Worm (Caenorhabditis elegans): ENCODE results near the gene str-5.
"Not testable (repeated sequence)": the region's sequence is repeated elsewhere in the genome, so short reads cannot be mapped to it uniquely, and the experiment has no call there.

Gene str-5

DNA sequence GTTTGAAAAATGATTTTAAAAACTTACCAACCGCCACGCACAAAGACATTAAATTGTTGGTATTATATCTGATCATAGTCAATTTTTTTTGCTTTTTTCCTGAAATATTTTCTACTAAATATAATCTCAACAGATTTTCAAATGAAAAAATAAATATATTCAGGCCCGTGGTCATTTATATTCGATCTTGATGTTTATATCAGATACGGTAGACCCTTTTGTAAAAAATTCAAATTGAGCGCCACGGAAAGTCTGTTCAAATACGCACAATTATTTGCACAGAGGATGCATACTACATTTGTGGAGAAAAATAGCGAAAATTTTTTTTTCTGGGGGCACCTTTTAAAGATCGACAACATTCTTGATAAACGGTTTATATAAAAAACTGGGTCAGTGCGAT lies 39.4 kb downstream of the str-5 start, which contains the start of gene T26E4.4:
Gene T26E4.4, minus strand, starts transcription at position 101 of the 400 bp plus-strand sequence.
- no peak for TF ChIP-seq unc-62 (GFP tag; optimal IDR thresholded peaks at IDR 0.05)

DNA sequence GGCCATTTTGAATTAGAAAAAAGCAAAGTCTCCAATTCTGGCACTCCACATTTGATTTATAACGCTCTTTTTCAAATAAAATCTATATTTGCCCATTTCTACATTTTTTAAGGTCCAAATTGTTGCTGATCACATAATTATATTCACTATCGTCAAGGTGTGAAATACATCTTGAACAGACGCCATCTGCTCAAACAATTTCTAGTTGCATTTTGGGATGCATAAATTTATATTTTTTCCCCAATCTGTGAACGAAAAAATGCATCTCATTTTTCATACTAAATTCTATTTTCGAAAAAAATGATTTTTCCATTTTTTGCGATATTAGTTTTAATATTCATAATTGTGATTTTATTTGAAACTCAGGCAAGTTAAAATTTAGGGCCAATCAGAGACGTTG lies 40.2 kb downstream of the str-5 start, which contains the start of gene T26E4.7:
Gene T26E4.7, plus strand, starts transcription at position 301 of the 400 bp plus-strand sequence.
- no peak for TF ChIP-seq unc-62 (GFP tag; optimal IDR thresholded peaks at IDR 0.05)

DNA sequence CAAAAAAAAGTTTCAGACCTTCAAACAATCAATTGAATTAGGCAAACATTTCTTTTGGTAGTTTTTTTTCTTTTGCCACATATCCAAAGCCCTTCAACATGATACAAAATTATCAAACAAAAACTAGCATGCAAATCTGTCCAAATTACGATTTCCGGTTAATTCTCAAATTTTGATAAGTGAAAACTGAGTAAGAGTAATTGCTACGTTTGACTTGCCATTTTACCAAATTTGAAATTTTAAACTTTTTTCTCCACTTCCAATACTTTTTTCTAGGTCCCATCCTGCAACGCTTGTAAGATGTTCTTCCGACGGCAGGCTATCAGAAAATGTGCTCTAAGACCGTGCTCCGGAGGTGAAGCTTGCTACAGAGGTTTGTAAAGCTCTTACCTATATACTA lies 43.0 kb downstream of the str-5 start, which contains the start of gene nhr-223:
Gene nhr-223, plus strand, starts transcription at position 301 of the 400 bp plus-strand sequence.
- no peak for TF ChIP-seq unc-62 (GFP tag; optimal IDR thresholded peaks at IDR 0.05)

ce11 chrV:15798108-15798507 lies 45.1 kb downstream of the str-5 start, which contains the start of gene T26E4.10:
T26E4.10 (minus strand) TSS chrV:15798208.
- TF ChIP-seq unc-62 (GFP tag; optimal IDR thresholded peaks at IDR 0.05), result no peak

ce11 chrV:15802623-15803022 lies 49.6 kb downstream of the str-5 start, which contains the start of gene T26E4.9:
T26E4.9 (minus strand) TSS chrV:15802723.
- TF ChIP-seq unc-62 (GFP tag; optimal IDR thresholded peaks at IDR 0.05), result not testable (repeated sequence)

DNA sequence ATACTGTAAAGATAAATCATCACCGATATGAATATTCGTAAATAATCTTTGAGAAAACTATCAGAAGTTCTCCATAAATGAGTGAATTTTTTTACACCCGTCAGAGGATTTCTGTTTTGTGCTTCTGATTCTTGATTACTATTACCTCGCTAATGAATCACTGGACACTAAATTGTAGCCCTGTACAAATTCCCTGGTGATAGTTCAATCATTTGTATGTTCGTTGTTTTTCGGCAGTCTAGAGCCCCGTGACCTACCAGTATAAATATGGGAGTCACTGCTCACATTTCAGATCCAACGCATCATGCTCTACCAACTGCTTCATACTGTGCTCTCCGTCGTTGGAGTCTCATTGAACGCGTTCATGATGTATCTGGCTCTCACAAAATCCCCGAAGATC lies 50.0 kb downstream of the str-5 start, which contains the start of gene srd-27:
Gene srd-27, plus strand, starts transcription at position 301 of the 400 bp plus-strand sequence.
- TF ChIP-seq unc-62 (GFP tag; optimal IDR thresholded peaks at IDR 0.05), result not testable (repeated sequence)

DNA sequence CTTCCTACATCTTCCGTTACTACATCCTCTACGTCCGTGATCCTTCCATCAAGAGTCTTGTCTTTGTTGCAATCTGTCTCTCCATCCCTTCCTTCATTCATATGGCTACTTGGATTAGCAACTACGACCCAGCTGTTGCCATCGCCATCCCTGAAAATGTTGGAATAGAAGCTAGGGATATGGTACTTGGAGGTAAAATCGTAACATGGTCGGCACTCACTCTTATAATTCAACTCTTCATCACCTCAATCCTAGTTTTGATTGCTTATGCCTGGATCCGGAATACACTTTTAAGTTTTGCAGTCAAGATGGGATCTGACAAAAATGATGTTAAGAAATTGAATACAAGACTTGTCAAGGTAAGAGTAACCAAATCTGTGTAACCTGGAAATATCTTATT lies 50.7 kb downstream of the str-5 start, which contains the start of gene T26E4.18:
Gene T26E4.18, minus strand, starts transcription at position 101 of the 400 bp plus-strand sequence.
- not testable (repeated sequence) for TF ChIP-seq unc-62 (GFP tag; optimal IDR thresholded peaks at IDR 0.05)

Measured in whole organism, dauer.